Worm (Caenorhabditis elegans) whole organism, late embryonic: ENCODE measurements around the gene K05F6.12.

Source experiments
- C38D4.7 ChIP-seq: fragments of 200-800 bp; sonication (Bioruptor generic); optimal IDR thresholded peaks from 2 replicates; lab custom pipeline; 2018; ENCODE audit warnings: mild to moderate bottlenecking, missing genetic modification characterization, moderate library complexity, missing compliant biosample characterization
- F13H6.1 ChIP-seq: sonication (generic microtip); optimal IDR thresholded peaks from 2 replicates; lab custom pipeline; 2016; ENCODE audit warnings: missing genetic modification characterization, missing compliant biosample characterization
- K02D7.2 ChIP-seq: sonication (generic microtip); optimal IDR thresholded peaks from 2 replicates; lab custom pipeline; 2017; ENCODE audit warnings: mild to moderate bottlenecking, missing genetic modification characterization, missing compliant biosample characterization
- Y22D7AL.16 ChIP-seq: sonication (generic microtip); optimal IDR thresholded peaks from 2 replicates; lab custom pipeline; 2016; ENCODE audit warnings: missing genetic modification characterization, missing compliant biosample characterization
- ceh-14 ChIP-seq: sonication (generic microtip); optimal IDR thresholded peaks from 2 replicates; lab custom pipeline; 2016; ENCODE audit warnings: missing genotype, missing genetic modification characterization, missing compliant biosample characterization
- ceh-19 ChIP-seq: fragments of 200-800 bp; sonication (Bioruptor generic); optimal IDR thresholded peaks from 2 replicates; lab custom pipeline; 2018; ENCODE audit warnings: mild to moderate bottlenecking, missing genetic modification characterization, missing compliant biosample characterization
- ceh-2 ChIP-seq: sonication (generic microtip); optimal IDR thresholded peaks from 2 replicates; lab custom pipeline; 2016; ENCODE audit warnings: missing genotype, missing genetic modification characterization, missing compliant biosample characterization
- ceh-22 ChIP-seq: sonication (generic microtip); optimal IDR thresholded peaks from 2 replicates; lab custom pipeline; 2017; ENCODE audit warnings: missing biosample characterization, missing genetic modification characterization
- ceh-24 ChIP-seq: sonication (generic microtip); optimal IDR thresholded peaks from 2 replicates; lab custom pipeline; 2016; ENCODE audit warnings: mild to moderate bottlenecking, missing genetic modification characterization, missing compliant biosample characterization
- ceh-30 ChIP-seq: fragments of 150-350 bp; optimal IDR thresholded peaks from 2 replicates; lab custom pipeline; 2014; ENCODE audit warnings: missing biosample characterization, missing genetic modification characterization
- ceh-31 ChIP-seq: sonication (generic microtip); optimal IDR thresholded peaks from 2 replicates; lab custom pipeline; 2016; ENCODE audit warnings: missing genetic modification characterization, missing compliant biosample characterization
- ceh-6 ChIP-seq: fragments of 200-800 bp; sonication (Bioruptor generic); optimal IDR thresholded peaks from 2 replicates; lab custom pipeline; 2018; ENCODE audit warnings: mild to moderate bottlenecking, missing genetic modification characterization, missing compliant biosample characterization
- ceh-9 ChIP-seq: sonication (generic microtip); optimal IDR thresholded peaks from 2 replicates; lab custom pipeline; 2016; ENCODE audit warnings: mild to moderate bottlenecking, missing genetic modification characterization, inconsistent platforms, missing compliant biosample characterization
- che-1 ChIP-seq: sonication (generic microtip); optimal IDR thresholded peaks from 2 replicates; lab custom pipeline; 2016; ENCODE audit warnings: mild to moderate bottlenecking, missing genetic modification characterization, missing compliant biosample characterization
- elt-2 ChIP-seq: sonication (generic microtip); optimal IDR thresholded peaks from 2 replicates; lab custom pipeline; 2016; ENCODE audit warnings: missing genetic modification reagents, missing genetic modification characterization, missing compliant biosample characterization
- eyg-1 ChIP-seq: sonication (generic microtip); optimal IDR thresholded peaks from 2 replicates; lab custom pipeline; 2016; ENCODE audit warnings: missing genotype, missing genetic modification characterization, missing compliant biosample characterization
- fkh-10 ChIP-seq: fragments of 150-350 bp; optimal IDR thresholded peaks from 2 replicates; lab custom pipeline; 2014; ENCODE audit warnings: missing biosample characterization, missing genetic modification reagents, missing genetic modification characterization
- gmeb-2 ChIP-seq: sonication (generic microtip); optimal IDR thresholded peaks from 2 replicates; lab custom pipeline; 2016; ENCODE audit warnings: missing genetic modification characterization, inconsistent platforms, missing compliant biosample characterization
- hlh-13 ChIP-seq: fragments of 200-800 bp; sonication (Bioruptor generic); optimal IDR thresholded peaks from 2 replicates; lab custom pipeline; 2018; ENCODE audit warnings: mild to moderate bottlenecking, missing genetic modification characterization, missing compliant biosample characterization
- hlh-15 ChIP-seq: sonication (generic microtip); optimal IDR thresholded peaks from 2 replicates; lab custom pipeline; 2016; ENCODE audit warnings: missing genetic modification characterization, missing compliant biosample characterization
- hlh-30 ChIP-seq: sonication (generic microtip); optimal IDR thresholded peaks from 2 replicates; lab custom pipeline; 2017; ENCODE audit warnings: antibody characterized with exemption, missing genetic modification characterization, missing compliant biosample characterization; ENCODE audit not compliant: insufficient read depth
- hlh-8 ChIP-seq: sonication (generic microtip); optimal IDR thresholded peaks from 2 replicates; lab custom pipeline; 2016; ENCODE audit warnings: missing genotype, missing genetic modification characterization, missing compliant biosample characterization
- lim-6 ChIP-seq: sonication (generic microtip); optimal IDR thresholded peaks from 2 replicates; lab custom pipeline; 2016; ENCODE audit warnings: missing genetic modification characterization, missing compliant biosample characterization
- lin-11 ChIP-seq: fragments of 200-800 bp; sonication (Bioruptor generic); optimal IDR thresholded peaks from 2 replicates; lab custom pipeline; 2018; ENCODE audit warnings: mild to moderate bottlenecking, missing genetic modification characterization, missing compliant biosample characterization
- madf-2 ChIP-seq: sonication (generic microtip); optimal IDR thresholded peaks from 2 replicates; lab custom pipeline; 2017; ENCODE audit warnings: missing genetic modification characterization, missing compliant biosample characterization
- mec-3 ChIP-seq: sonication (generic microtip); optimal IDR thresholded peaks from 2 replicates; lab custom pipeline; 2016; ENCODE audit warnings: borderline replicate concordance, missing genetic modification characterization, missing compliant biosample characterization
- nfya-1 ChIP-seq: sonication (generic microtip); optimal IDR thresholded peaks from 2 replicates; lab custom pipeline; 2017; ENCODE audit warnings: missing genetic modification characterization, mild to moderate bottlenecking, missing compliant biosample characterization, antibody characterized with exemption, moderate library complexity
- nhr-11 ChIP-seq: fragments of 150-350 bp; optimal IDR thresholded peaks from 2 replicates; lab custom pipeline; 2014; ENCODE audit warnings: missing biosample characterization, missing genetic modification characterization
- nhr-232 ChIP-seq: sonication (generic microtip); optimal IDR thresholded peaks from 2 replicates; lab custom pipeline; 2016; ENCODE audit warnings: missing genetic modification characterization, missing compliant biosample characterization
- npax-4 ChIP-seq: sonication (generic microtip); optimal IDR thresholded peaks from 2 replicates; lab custom pipeline; 2016; ENCODE audit warnings: missing genetic modification characterization, missing compliant biosample characterization
- odd-2 ChIP-seq: sonication (generic microtip); optimal IDR thresholded peaks from 2 replicates; lab custom pipeline; 2017; ENCODE audit warnings: antibody characterized with exemption, mild to moderate bottlenecking, missing genetic modification characterization, missing compliant biosample characterization
- pag-3 ChIP-seq: sonication (generic microtip); optimal IDR thresholded peaks from 2 replicates; lab custom pipeline; 2016; ENCODE audit warnings: missing compliant biosample characterization, missing genetic modification characterization, borderline replicate concordance
- pat-9 ChIP-seq: fragments of 200-800 bp; sonication (Bioruptor generic); optimal IDR thresholded peaks from 2 replicates; lab custom pipeline; 2018; ENCODE audit warnings: mild to moderate bottlenecking, missing genetic modification characterization, moderate library complexity, missing compliant biosample characterization
- pax-1 ChIP-seq: fragments of 150-350 bp; optimal IDR thresholded peaks from 2 replicates; lab custom pipeline; 2014; ENCODE audit warnings: missing biosample characterization, missing genetic modification characterization
- pha-2 ChIP-seq: sonication (generic microtip); optimal IDR thresholded peaks from 2 replicates; lab custom pipeline; 2017; ENCODE audit warnings: mild to moderate bottlenecking, missing genetic modification characterization, missing compliant biosample characterization
- pha-4 ChIP-seq: fragments of 150-350 bp; optimal IDR thresholded peaks from 2 replicates; lab custom pipeline; 2018; ENCODE audit warnings: missing biosample characterization, missing genetic modification reagents, missing genetic modification characterization
- pros-1 ChIP-seq: fragments of 150-350 bp; optimal IDR thresholded peaks from 2 replicates; lab custom pipeline; 2014; ENCODE audit warnings: missing biosample characterization, missing genetic modification reagents, missing genetic modification characterization
- ref-2 ChIP-seq: sonication (generic microtip); optimal IDR thresholded peaks from 2 replicates; lab custom pipeline; 2016; ENCODE audit warnings: missing genetic modification characterization, missing compliant biosample characterization
- tbx-7 ChIP-seq: sonication (generic microtip); optimal IDR thresholded peaks from 2 replicates; lab custom pipeline; 2016; ENCODE audit warnings: missing genotype, missing genetic modification characterization, missing compliant biosample characterization
- unc-3 ChIP-seq, 2 experiments: fragments of 200-800 bp in 1 of 2; sonication (Bioruptor generic) in 1 of 2; sonication (generic microtip) in 1 of 2; conservative IDR thresholded peaks in 1 of 2; optimal IDR thresholded peaks in 1 of 2; 2 replicates each; pipeline versions ENCODE4 v1.3.6 to Lab custom; 2016 to 2022; ENCODE audit warnings: missing compliant biosample characterization in 2 of 2, missing genetic modification characterization in 2 of 2, missing genetic modification reagents in 1 of 2
- unc-42 ChIP-seq: sonication (generic microtip); optimal IDR thresholded peaks from 2 replicates; lab custom pipeline; 2016; ENCODE audit warnings: missing genotype, missing genetic modification characterization, missing compliant biosample characterization
- unc-55 ChIP-seq: sonication (generic microtip); optimal IDR thresholded peaks from 2 replicates; lab custom pipeline; 2017; ENCODE audit warnings: missing biosample characterization, missing genetic modification reagents, missing genetic modification characterization
- unc-86 ChIP-seq: sonication (generic microtip); optimal IDR thresholded peaks from 2 replicates; lab custom pipeline; 2016; ENCODE audit warnings: missing genetic modification characterization, missing compliant biosample characterization
- zip-5 ChIP-seq: sonication (generic microtip); optimal IDR thresholded peaks from 2 replicates; lab custom pipeline; 2016; ENCODE audit warnings: missing genetic modification characterization, missing compliant biosample characterization

Gene K05F6.12

ce11 chrII:1579886-1580285 lies 34.2 kb downstream of the K05F6.12 start, which contains the start of gene math-38:
Gene math-38 (minus strand): TSS chrII:1579986.
- no peak for TF ChIP-seq pha-4 (tag; lab: Kevin White, UChicago)
- no peak for TF ChIP-seq ceh-19
- no peak for TF ChIP-seq Y22D7AL.16 (tag; lab: Kevin White, UChicago)
- TF ChIP-seq hlh-30 (tag; lab: Kevin White, UChicago), result no peak
- TF ChIP-seq hlh-15 (tag; lab: Kevin White, UChicago), result no peak
- TF ChIP-seq lim-6 (tag; lab: Kevin White, UChicago), result no peak
- TF ChIP-seq ref-2 (tag; lab: Kevin White, UChicago), result no peak
- no peak for TF ChIP-seq ceh-22 (tag; lab: Kevin White, UChicago)
- TF ChIP-seq madf-2 (tag; lab: Kevin White, UChicago), result no peak
- no peak for TF ChIP-seq zip-5 (tag; lab: Kevin White, UChicago)
- no peak for TF ChIP-seq K02D7.2 (tag; lab: Kevin White, UChicago)
- TF ChIP-seq unc-55 (GFP tag; lab: Kevin White, UChicago), result no peak
- TF ChIP-seq tbx-7 (tag; lab: Kevin White, UChicago), result no peak
- no peak for TF ChIP-seq ceh-9
- no peak for TF ChIP-seq ceh-14 (tag; lab: Kevin White, UChicago)
- TF ChIP-seq ceh-30 (tag; lab: Kevin White, UChicago), result no peak
- TF ChIP-seq unc-86 (tag; lab: Kevin White, UChicago), result no peak
- no peak for TF ChIP-seq hlh-8 (tag; lab: Kevin White, UChicago)

ce11 chrII:1584140-1584539 lies 38.4 kb downstream of the K05F6.12 start, which contains the start of gene clec-21:
Gene clec-21 (minus strand): TSS chrII:1584240.
- TF ChIP-seq F13H6.1 (tag; lab: Kevin White, UChicago) (no peak), mec-3 (tag; lab: Kevin White, UChicago) (no peak), pag-3 (tag; lab: Kevin White, UChicago) (no peak), nhr-11 (tag; lab: Kevin White, UChicago) (no peak), unc-55 (GFP tag; lab: Kevin White, UChicago) (no peak), npax-4 (tag; lab: Kevin White, UChicago) (no peak), pros-1 (tag; lab: Kevin White, UChicago) (no peak), ref-2 (tag; lab: Kevin White, UChicago) (no peak), pat-9 (tag; lab: Kevin White, UChicago) (no peak), eyg-1 (tag; lab: Kevin White, UChicago) (no peak), elt-2 (tag; lab: Kevin White, UChicago) (no peak), ceh-14 (tag; lab: Kevin White, UChicago) (no peak), odd-2 (tag; lab: Kevin White, UChicago) (no peak), lin-11 (no peak), zip-5 (tag; lab: Kevin White, UChicago) (no peak), che-1 (tag; lab: Kevin White, UChicago) (no peak), ceh-6 (GFP tag; lab: Kevin White, UChicago) (no peak)

- TF ChIP-seq fkh-10 (GFP tag; lab: Kevin White, UChicago) (no peak), nfya-1 (tag; lab: Kevin White, UChicago) (no peak), hlh-13 (no peak), pha-2 (tag; lab: Kevin White, UChicago) (no peak), nhr-232 (tag; lab: Kevin White, UChicago) (no peak), lim-6 (tag; lab: Kevin White, UChicago) (no peak), F13H6.1 (tag; lab: Kevin White, UChicago) (no peak), Y22D7AL.16 (tag; lab: Kevin White, UChicago) (no peak), unc-42 (tag; lab: Kevin White, UChicago) (no peak), ceh-24 (no peak), odd-2 (tag; lab: Kevin White, UChicago) (no peak), ceh-2 (no peak), che-1 (tag; lab: Kevin White, UChicago) (no peak), ceh-14 (tag; lab: Kevin White, UChicago) (no peak), C38D4.7 (no peak), unc-3 (GFP tag; conservative IDR thresholded peaks at IDR 0.05; lab: Robert Waterston, UW) (no peak), unc-3 (tag; optimal IDR thresholded peaks at IDR 0.05; lab: Kevin White, UChicago) (no peak), ceh-31 (tag; lab: Kevin White, UChicago) (no peak), pax-1 (tag; lab: Kevin White, UChicago) (no peak), gmeb-2 (tag; lab: Kevin White, UChicago) (no peak)
These were observed 40.6 kb downstream of the K05F6.12 start, which contains the start of gene T07H3.8 for ce11 chrII:1586305-1586704. Gene T07H3.8 (plus strand): TSS chrII:1586605.
